Worm (Caenorhabditis elegans) whole organism, L1 larva: ENCODE data around the gene spp-13.

ENCODE experiments used
- dpl-1 ChIP-seq, 3 experiments: fragments of 150-350 bp in 2 of 3; sonication (generic microtip) in 1 of 3; optimal IDR thresholded peaks; 2 replicates each; lab custom pipeline; 2014 to 2017; ENCODE audit warnings: missing biosample characterization in 3 of 3, missing genetic modification characterization in 3 of 3, missing genetic modification reagents in 3 of 3
- ztf-11 ChIP-seq, 2 experiments: sonication (generic microtip); optimal IDR thresholded peaks; 2 replicates each; lab custom pipeline; 2016 to 2017; ENCODE audit warnings: missing genetic modification characterization in 2 of 2, missing biosample characterization in 1 of 2, missing compliant biosample characterization in 1 of 2

- TF ChIP-seq ztf-11 (tag; optimal IDR thresholded peaks at IDR 0.05; lab: Kevin White, UChicago) (no peak), dpl-1 (GFP tag; optimal IDR thresholded peaks at IDR 0.05; lab: Kevin White, UChicago) (no peak)
Measured at ce11 chrX:8418382-8418781, at the start of gene spp-13.
